Fruit fly (Drosophila melanogaster) Kc167 (cell line): ENCODE data around the gene CG14100.

Experiments used
- Myc ChIP-seq: fragments of >200 bp; optimal IDR thresholded peaks from 2 replicates; lab custom pipeline; 2017; ENCODE audit warnings: missing external identifiers
- Sin3A ChIP-seq: fragments of >200 bp; optimal IDR thresholded peaks from 2 replicates; lab custom pipeline; 2018; ENCODE audit warnings: missing external identifiers
- h ChIP-seq: fragments of >200 bp; optimal IDR thresholded peaks from 3 replicates; lab custom pipeline; 2018; ENCODE audit warnings: missing external identifiers
- insv ChIP-seq: fragments of >200 bp; optimal IDR thresholded peaks from 3 replicates; lab custom pipeline; 2018; ENCODE audit warnings: missing external identifiers
- psq ChIP-seq: fragments of >200 bp; optimal IDR thresholded peaks from 2 replicates; lab custom pipeline; 2017; ENCODE audit warnings: missing external identifiers
- ttk ChIP-seq: sonication (Bioruptor generic); optimal IDR thresholded peaks from 2 replicates; lab custom pipeline; 2017; ENCODE audit warnings: missing external identifiers

The CG14100 gene

dm6 chr3L:19590422-19590821 is at the start of gene CG14100:
Gene CG14100, minus strand, starts transcription at chr3L:19590524.
- TF ChIP-seq psq (lab: Kevin White, UChicago) = no peak
- TF ChIP-seq h (lab: Kevin White, UChicago) = no peak
- TF ChIP-seq Myc (lab: Kevin White, UChicago) = no peak
- TF ChIP-seq insv = no peak
- TF ChIP-seq Sin3A = no peak
- no peak for TF ChIP-seq ttk (lab: Kevin White, UChicago)

- TF ChIP-seq ttk (lab: Kevin White, UChicago) (no peak), Sin3A (no peak), h (lab: Kevin White, UChicago) (no peak), psq (lab: Kevin White, UChicago) (no peak), insv (no peak), Myc (lab: Kevin White, UChicago) (no peak)
Measured at dm6 chr3L:19636821-19637460, 46.6 kb upstream of the CG14100 start.

- TF ChIP-seq h (lab: Kevin White, UChicago) (no peak), Myc (lab: Kevin White, UChicago) (no peak), Sin3A (no peak), ttk (lab: Kevin White, UChicago) (no peak), insv (no peak), psq (lab: Kevin White, UChicago) (no peak)
Measured at dm6 chr3L:19635478-19635996, 45.2 kb upstream of the CG14100 start, which contains the start of gene wnd. Gene wnd, minus strand, starts transcription at chr3L:19635783.

dm6 chr3L:19634788-19635448 is 44.6 kb upstream of the CG14100 start:
- no peak for TF ChIP-seq Myc (lab: Kevin White, UChicago)
- TF ChIP-seq h (lab: Kevin White, UChicago) = no peak
- no peak for TF ChIP-seq insv

dm6 chr3L:19632766-19633632 is 42.7 kb upstream of the CG14100 start:
- TF ChIP-seq h (lab: Kevin White, UChicago) = no peak
- no peak for TF ChIP-seq Sin3A
- no peak for TF ChIP-seq psq (lab: Kevin White, UChicago)
- TF ChIP-seq ttk (lab: Kevin White, UChicago) = no peak
- no peak for TF ChIP-seq Myc (lab: Kevin White, UChicago)
- no peak for TF ChIP-seq insv

dm6 chr3L:19631867-19632266 is 41.5 kb upstream of the CG14100 start:
- no peak for TF ChIP-seq h (lab: Kevin White, UChicago)
- no peak for TF ChIP-seq Myc (lab: Kevin White, UChicago)
- no peak for TF ChIP-seq insv
- no peak for TF ChIP-seq psq (lab: Kevin White, UChicago)
- no peak for TF ChIP-seq Sin3A
- TF ChIP-seq ttk (lab: Kevin White, UChicago) = no peak

dm6 chr3L:19630701-19631100 is 40.4 kb upstream of the CG14100 start:
- TF ChIP-seq psq (lab: Kevin White, UChicago) (no peak), Myc (lab: Kevin White, UChicago) (no peak), Sin3A (no peak), insv (no peak), ttk (lab: Kevin White, UChicago) (no peak), h (lab: Kevin White, UChicago) (no peak)

dm6 chr3L:19618072-19618958 is 28.0 kb upstream of the CG14100 start, which contains the start of gene asf1:
Gene asf1, plus strand, starts transcription at chr3L:19618894.
- TF ChIP-seq h (lab: Kevin White, UChicago) (no peak), ttk (lab: Kevin White, UChicago) (no peak), Myc (lab: Kevin White, UChicago) (no peak), psq (lab: Kevin White, UChicago) (no peak), Sin3A (no peak), insv (no peak)

- TF ChIP-seq Sin3A = no peak
- no peak for TF ChIP-seq insv
- TF ChIP-seq Myc (lab: Kevin White, UChicago) = no peak
- no peak for TF ChIP-seq ttk (lab: Kevin White, UChicago)
- TF ChIP-seq psq (lab: Kevin White, UChicago) = no peak
- TF ChIP-seq h (lab: Kevin White, UChicago) = no peak
Measured at dm6 chr3L:19612172-19612571, 21.8 kb upstream of the CG14100 start, which contains the start of the genes Lon and PIG-F. Gene Lon, minus strand, starts transcription at chr3L:19612199. Gene PIG-F, plus strand, starts transcription at chr3L:19612455.

- TF ChIP-seq h (lab: Kevin White, UChicago) (no peak), Myc (lab: Kevin White, UChicago) (no peak), Sin3A (no peak), ttk (lab: Kevin White, UChicago) (no peak), psq (lab: Kevin White, UChicago) (no peak), insv (no peak)
Measured at dm6 chr3L:19605974-19606497, 15.7 kb upstream of the CG14100 start, which contains the start of the genes lush and CG9372. Gene lush, minus strand, starts transcription at chr3L:19606090. Gene CG9372, plus strand, starts transcription at chr3L:19606208.
